Worm (Caenorhabditis elegans) whole organism, L1 larva: Measurements from ENCODE around the gene T12A7.9.

Experiments used
- fkh-10 ChIP-seq: sonication (generic microtip); optimal IDR thresholded peaks from 2 replicates; lab custom pipeline; 2017; ENCODE audit warnings: missing biosample characterization, missing genetic modification reagents, missing genetic modification characterization
- nhr-11 ChIP-seq: fragments of 150-350 bp; optimal IDR thresholded peaks from 2 replicates; lab custom pipeline; 2014; ENCODE audit warnings: missing biosample characterization, missing genetic modification characterization
- nhr-237 ChIP-seq: fragments of 150-350 bp; optimal IDR thresholded peaks from 2 replicates; lab custom pipeline; 2014; ENCODE audit warnings: missing biosample characterization, missing genetic modification characterization
- snpc-4 ChIP-seq: fragments of 150-350 bp; optimal IDR thresholded peaks from 2 replicates; lab custom pipeline; 2014; ENCODE audit warnings: missing biosample characterization, missing genetic modification characterization
- sup-37 ChIP-seq: fragments of 200-800 bp; sonication (Bioruptor generic); optimal IDR thresholded peaks from 2 replicates; lab custom pipeline; 2018; ENCODE audit warnings: mild to moderate bottlenecking, missing genetic modification characterization, missing compliant biosample characterization
- unc-62 ChIP-seq: fragments of 150-350 bp; optimal IDR thresholded peaks from 2 replicates; lab custom pipeline; 2014; ENCODE audit warnings: missing biosample characterization, missing genetic modification reagents, missing genetic modification characterization

DNA sequence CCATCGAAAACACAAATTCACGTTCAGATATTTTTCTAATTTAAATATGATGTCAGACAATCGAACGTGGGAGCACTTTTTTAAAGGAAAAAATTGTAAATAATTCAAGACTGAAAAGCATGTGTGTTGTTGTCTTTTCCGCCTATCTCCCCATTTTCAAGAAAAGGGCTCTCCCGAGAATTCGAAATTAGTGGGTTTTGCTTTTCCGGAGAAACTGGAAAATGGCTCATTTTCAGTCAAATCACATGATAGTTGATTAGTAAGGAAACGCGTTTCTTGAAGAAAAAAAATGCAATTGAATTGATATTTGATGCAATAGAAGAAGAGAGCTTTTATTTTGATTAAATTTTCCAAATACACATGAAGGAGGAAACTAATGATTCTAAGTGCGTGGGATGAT is 4.0 kb upstream of the T12A7.9 start:
- TF ChIP-seq sup-37 (GFP tag; lab: Kevin White, UChicago) (no peak), snpc-4 (tag; lab: Kevin White, UChicago) (no peak), nhr-237 (tag; lab: Kevin White, UChicago) (no peak), fkh-10 (GFP tag; lab: Kevin White, UChicago) (no peak), nhr-11 (tag; lab: Kevin White, UChicago) (no peak), unc-62 (GFP tag; lab: Kevin White, UChicago) (no peak)
